Worm (Caenorhabditis elegans) whole organism, L2 larva: ENCODE measurements around the gene nspd-2.

Source experiments
- ZK546.5 ChIP-seq: sonication (generic microtip); optimal IDR thresholded peaks from 2 replicates; lab custom pipeline; 2017; ENCODE audit warnings: missing biosample characterization, missing genetic modification characterization
- egl-27 ChIP-seq: sonication (generic microtip); optimal IDR thresholded peaks from 3 replicates; lab custom pipeline; 2017; ENCODE audit warnings: missing biosample characterization, missing genetic modification reagents, missing genetic modification characterization
- elt-1 ChIP-seq: fragments of 150-350 bp; optimal IDR thresholded peaks from 2 replicates; lab custom pipeline; 2014; ENCODE audit warnings: missing biosample characterization, missing genetic modification characterization
- elt-3 ChIP-seq: sonication (generic microtip); optimal IDR thresholded peaks from 2 replicates; lab custom pipeline; 2017; ENCODE audit warnings: missing biosample characterization, missing genetic modification characterization

DNA sequence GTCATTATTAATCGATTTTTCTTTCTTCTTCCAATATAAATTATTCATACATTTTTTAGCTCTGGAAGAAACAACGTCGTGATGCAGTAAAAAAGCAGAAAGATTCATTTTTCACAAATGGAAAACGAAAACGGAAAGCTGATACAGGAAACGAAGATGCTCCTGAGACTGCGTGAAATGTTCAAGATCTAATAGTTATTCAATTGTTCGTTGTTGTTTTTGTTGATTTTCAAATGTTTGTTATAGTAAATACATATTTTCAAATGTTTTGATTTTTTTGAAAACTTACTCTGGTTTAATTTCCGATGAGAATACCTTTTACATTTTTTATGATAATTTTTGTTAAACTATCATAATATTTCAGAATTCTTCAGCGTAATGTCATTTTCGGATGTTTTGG lies 20.0 kb downstream of the nspd-2 start, which contains the start of gene K07F5.16:
- no peak for TF ChIP-seq elt-3 (tag; lab: Kevin White, UChicago)
- no peak for TF ChIP-seq ZK546.5 (tag; lab: Kevin White, UChicago)
- no peak for TF ChIP-seq egl-27
- TF ChIP-seq elt-1 (tag; lab: Kevin White, UChicago), result no peak
